Fruit fly (Drosophila melanogaster) Kc167 (cell line): ENCODE data around the gene CG15375.

Experiments
- Myc ChIP-seq: fragments of >200 bp; optimal IDR thresholded peaks from 2 replicates; lab custom pipeline; 2017; ENCODE audit warnings: missing external identifiers
- Sin3A ChIP-seq: fragments of >200 bp; optimal IDR thresholded peaks from 2 replicates; lab custom pipeline; 2018; ENCODE audit warnings: missing external identifiers
- h ChIP-seq: fragments of >200 bp; optimal IDR thresholded peaks from 3 replicates; lab custom pipeline; 2018; ENCODE audit warnings: missing external identifiers
- insv ChIP-seq: fragments of >200 bp; optimal IDR thresholded peaks from 3 replicates; lab custom pipeline; 2018; ENCODE audit warnings: missing external identifiers
- psq ChIP-seq: fragments of >200 bp; optimal IDR thresholded peaks from 2 replicates; lab custom pipeline; 2017; ENCODE audit warnings: missing external identifiers
- ttk ChIP-seq: sonication (Bioruptor generic); optimal IDR thresholded peaks from 2 replicates; lab custom pipeline; 2017; ENCODE audit warnings: missing external identifiers

The CG15375 gene

dm6 chrX:4100824-4101368, at the start of gene CG15375, which contains the start of gene Cmtr1:
Gene CG15375, plus strand, starts transcription at chrX:4101318.
Gene Cmtr1, minus strand, starts transcription at chrX:4101031.
- TF ChIP-seq Myc (no peak), ttk (lab: Kevin White, UChicago) (no peak), insv (lab: Kevin White, UChicago) (no peak), h (no peak), psq (lab: Kevin White, UChicago) (no peak), Sin3A (no peak)

dm6 chrX:4061502-4061901, 39.6 kb upstream of the CG15375 start:
- TF ChIP-seq psq (lab: Kevin White, UChicago) (no peak), Myc (no peak)

DNA sequence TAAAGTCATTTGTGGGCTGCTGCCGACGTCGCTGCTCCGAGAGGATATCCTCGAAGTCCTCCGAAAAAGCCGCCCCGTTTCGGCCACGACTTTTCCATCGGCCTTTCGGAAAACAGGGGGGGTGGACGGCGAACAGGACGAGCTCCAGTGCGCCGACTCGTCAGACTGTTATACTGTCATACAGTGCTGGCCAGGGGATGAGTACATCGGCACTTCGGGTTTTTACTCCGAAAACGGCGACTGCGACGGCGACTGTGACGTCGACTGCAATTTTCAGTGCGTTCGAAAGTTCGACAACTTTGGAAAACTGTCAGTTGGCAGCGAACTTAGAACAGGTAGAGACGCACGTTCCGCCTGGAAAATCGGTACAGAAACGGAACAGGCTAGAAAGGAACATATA, 25.7 kb upstream of the CG15375 start, which contains the start of gene CG43689:
CG43689 (plus strand) TSS at position 314 of the 400 bp plus-strand sequence.
- no peak for TF ChIP-seq ttk (lab: Kevin White, UChicago)
- no peak for TF ChIP-seq Sin3A
- no peak for TF ChIP-seq h
- no peak for TF ChIP-seq Myc
- TF ChIP-seq psq (lab: Kevin White, UChicago): no peak
- no peak for TF ChIP-seq insv (lab: Kevin White, UChicago)

DNA sequence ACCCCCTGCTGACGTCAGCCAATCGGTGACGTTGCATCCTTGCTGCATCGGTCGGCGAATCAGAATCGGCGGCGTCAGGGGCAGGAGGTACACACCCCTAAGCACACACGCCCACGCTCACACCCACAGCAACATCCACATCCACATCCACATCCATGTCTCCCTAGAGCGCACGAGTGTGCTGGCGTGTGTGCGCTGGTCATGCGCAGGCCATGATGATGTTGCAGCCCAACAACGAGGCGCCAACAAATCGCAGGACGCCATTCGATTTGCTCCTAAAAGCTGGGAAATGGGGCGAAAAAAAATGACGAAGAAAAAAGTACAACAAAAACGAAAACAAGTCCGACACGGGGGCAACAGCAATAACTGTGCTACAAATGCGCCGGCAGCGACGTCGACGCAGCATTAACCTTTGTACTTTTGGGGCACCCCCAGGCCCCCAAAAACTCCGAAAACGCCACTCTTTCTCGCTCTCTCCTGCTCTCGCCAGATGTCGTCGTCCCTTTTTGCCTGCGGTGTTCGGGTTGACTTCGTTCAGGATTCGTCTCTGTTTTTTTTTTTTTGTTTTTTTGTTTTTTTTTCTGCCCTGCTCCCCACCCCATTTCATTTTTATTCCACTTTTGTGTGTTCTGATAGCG, 12.0 kb upstream of the CG15375 start:
- TF ChIP-seq insv (lab: Kevin White, UChicago) (no peak), psq (lab: Kevin White, UChicago) (no peak), h (no peak), Myc (no peak), ttk (lab: Kevin White, UChicago) (no peak), Sin3A (no peak)

DNA sequence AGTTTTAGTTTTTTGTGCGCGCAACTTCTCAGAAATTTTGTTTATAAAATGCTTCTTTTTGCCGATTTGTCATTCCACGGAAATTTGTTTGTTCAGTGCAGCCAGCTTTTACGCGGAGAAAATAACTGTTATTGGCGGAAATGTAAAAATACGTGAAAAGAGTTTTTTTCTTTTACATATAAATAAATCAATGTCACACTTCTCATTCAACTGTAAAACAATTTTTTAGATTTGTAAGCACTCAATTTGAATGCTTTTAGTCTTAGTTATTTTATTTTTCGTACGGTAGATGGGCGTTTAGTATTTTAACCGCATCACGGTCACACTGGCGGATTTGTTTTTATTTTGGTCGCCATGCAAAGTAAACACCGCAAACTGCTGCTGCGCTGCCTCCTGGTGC, 3.0 kb downstream of the CG15375 start, which contains the start of the genes Xpac and brn:
Xpac (minus strand) TSS at position 66 of the 400 bp plus-strand sequence.
brn (plus strand) TSS at position 211 of the 400 bp plus-strand sequence.
- TF ChIP-seq ttk (lab: Kevin White, UChicago): no peak
- TF ChIP-seq h: no peak
- TF ChIP-seq psq (lab: Kevin White, UChicago): no peak
- no peak for TF ChIP-seq Myc

DNA sequence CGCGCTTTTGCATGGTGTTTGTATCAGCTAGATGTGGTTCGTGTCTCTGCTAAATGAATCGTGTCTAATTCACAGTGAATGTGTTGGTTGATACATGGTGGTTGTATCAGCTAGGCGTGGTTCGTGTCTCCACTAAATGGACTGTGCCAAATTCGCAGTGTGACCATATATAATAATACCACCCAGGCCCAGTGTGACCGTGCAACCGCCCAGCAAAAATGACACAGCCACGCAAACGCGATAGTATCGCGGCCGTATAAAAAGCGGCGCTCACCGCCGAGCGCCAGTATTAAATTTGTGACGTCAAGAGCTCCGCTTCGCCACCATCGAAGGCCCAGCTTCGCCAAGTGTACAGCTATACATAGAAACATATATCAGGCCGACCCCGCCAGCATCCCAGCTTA, 4.7 kb downstream of the CG15375 start, which contains the start of gene cib:
cib (plus strand) TSS at position 284 of the 404 bp plus-strand sequence.
- TF ChIP-seq insv (lab: Kevin White, UChicago): no peak

- TF ChIP-seq h (no peak), psq (lab: Kevin White, UChicago) (no peak), Sin3A (no peak), insv (lab: Kevin White, UChicago) (no peak), Myc (no peak)
Measured at dm6 chrX:4106240-4106639, 5.1 kb downstream of the CG15375 start.

dm6 chrX:4106756-4107155, 5.6 kb downstream of the CG15375 start:
- TF ChIP-seq insv (lab: Kevin White, UChicago) (no peak), h (no peak), Sin3A (no peak), ttk (lab: Kevin White, UChicago) (no peak)

dm6 chrX:4107261-4108113, 6.4 kb downstream of the CG15375 start:
- TF ChIP-seq psq (lab: Kevin White, UChicago) (no peak), h (no peak), Myc (no peak), ttk (lab: Kevin White, UChicago) (no peak), insv (lab: Kevin White, UChicago) (no peak), Sin3A (no peak)

- TF ChIP-seq psq (lab: Kevin White, UChicago) (no peak), Myc (no peak), insv (lab: Kevin White, UChicago) (no peak), ttk (lab: Kevin White, UChicago) (no peak), Sin3A (no peak), h (no peak)
Measured at dm6 chrX:4108114-4108439, 7.0 kb downstream of the CG15375 start.

DNA sequence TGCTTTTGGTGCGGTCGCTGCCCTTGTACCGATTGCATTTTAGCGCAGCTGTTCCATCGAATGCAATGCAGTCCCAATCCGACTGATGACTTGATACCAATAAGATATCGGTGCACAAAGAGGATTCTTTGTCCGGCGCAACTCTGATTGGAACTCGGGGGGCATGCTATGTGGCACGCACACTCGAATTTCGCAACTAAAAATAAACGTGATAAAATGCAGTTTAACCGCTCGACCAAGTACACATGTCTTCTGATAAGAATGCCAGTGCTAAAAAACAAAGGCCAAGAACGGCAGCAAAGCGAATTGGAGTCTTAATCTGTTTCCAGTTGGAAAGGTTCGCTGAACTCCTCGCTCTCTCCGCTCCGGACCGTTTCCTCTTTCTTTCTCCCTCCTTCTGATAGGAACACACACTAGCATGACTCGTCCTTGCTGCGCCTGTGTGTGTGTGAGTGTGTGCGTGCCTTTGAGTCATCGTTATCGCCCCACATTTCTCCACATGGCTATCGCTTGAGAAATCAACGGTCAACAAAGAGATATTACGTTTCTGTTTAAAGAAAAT, 7.6 kb downstream of the CG15375 start:
- no peak for TF ChIP-seq Myc
- no peak for TF ChIP-seq ttk (lab: Kevin White, UChicago)
- TF ChIP-seq h: no peak
- TF ChIP-seq insv (lab: Kevin White, UChicago): no peak
- no peak for TF ChIP-seq Sin3A
- TF ChIP-seq psq (lab: Kevin White, UChicago): no peak

DNA sequence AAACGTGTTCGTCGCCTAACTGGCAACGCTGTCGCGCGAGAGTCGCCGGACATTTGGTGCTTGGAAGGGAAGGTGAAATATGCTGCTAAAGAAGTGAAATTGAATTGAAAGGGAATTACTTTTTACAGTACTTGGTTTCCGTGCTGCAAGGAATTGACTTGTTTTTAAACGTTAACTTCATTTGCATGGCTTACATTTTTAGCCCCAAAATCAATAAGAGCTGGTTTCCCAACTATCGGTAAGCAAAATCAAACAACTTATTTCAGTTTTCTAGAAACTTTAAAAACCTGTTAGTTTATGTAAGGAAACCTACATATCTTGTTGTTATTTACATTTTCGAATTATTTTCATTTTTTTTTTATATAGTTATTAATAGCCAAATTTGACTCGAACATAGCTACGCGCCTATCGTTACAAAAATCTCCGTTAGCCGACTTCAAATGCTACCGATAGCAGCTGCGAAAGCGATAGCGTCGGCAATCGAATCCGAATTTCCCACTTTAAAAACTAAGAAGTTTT, 12.6 kb downstream of the CG15375 start, which contains the start of the genes dgt4 and Nsun2:
dgt4 (plus strand) TSS at position 4 of the 519 bp plus-strand sequence.
Nsun2 (minus strand) TSS at position 37 of the 519 bp plus-strand sequence.
- TF ChIP-seq insv (lab: Kevin White, UChicago): no peak
- TF ChIP-seq ttk (lab: Kevin White, UChicago): no peak
- no peak for TF ChIP-seq Myc
